Worm (Caenorhabditis elegans) whole organism, late embryonic: ENCODE data around the gene M02E1.3.

Experiments
- K09A11.1 ChIP-seq: sonication (generic microtip); optimal IDR thresholded peaks from 2 replicates; lab custom pipeline; 2017; ENCODE audit warnings: antibody characterized with exemption, mild to moderate bottlenecking, missing genetic modification characterization, missing compliant biosample characterization; ENCODE audit not compliant: insufficient read depth
- che-1 ChIP-seq: sonication (generic microtip); optimal IDR thresholded peaks from 2 replicates; lab custom pipeline; 2016; ENCODE audit warnings: mild to moderate bottlenecking, missing genetic modification characterization, missing compliant biosample characterization
- dmd-4 ChIP-seq: sonication (generic microtip); optimal IDR thresholded peaks from 2 replicates; lab custom pipeline; 2016; ENCODE audit warnings: borderline replicate concordance, missing genetic modification characterization, missing compliant biosample characterization
- fax-1 ChIP-seq: sonication (generic microtip); optimal IDR thresholded peaks from 2 replicates; lab custom pipeline; 2016; ENCODE audit warnings: missing genotype, missing genetic modification characterization, missing compliant biosample characterization
- lin-11 ChIP-seq: fragments of 200-800 bp; sonication (Bioruptor generic); optimal IDR thresholded peaks from 2 replicates; lab custom pipeline; 2018; ENCODE audit warnings: mild to moderate bottlenecking, missing genetic modification characterization, missing compliant biosample characterization
- nfya-1 ChIP-seq: sonication (generic microtip); optimal IDR thresholded peaks from 2 replicates; lab custom pipeline; 2017; ENCODE audit warnings: missing genetic modification characterization, mild to moderate bottlenecking, missing compliant biosample characterization, antibody characterized with exemption, moderate library complexity
- nhr-11 ChIP-seq: fragments of 150-350 bp; optimal IDR thresholded peaks from 2 replicates; lab custom pipeline; 2014; ENCODE audit warnings: missing biosample characterization, missing genetic modification characterization
- odd-2 ChIP-seq: sonication (generic microtip); optimal IDR thresholded peaks from 2 replicates; lab custom pipeline; 2017; ENCODE audit warnings: antibody characterized with exemption, mild to moderate bottlenecking, missing genetic modification characterization, missing compliant biosample characterization
- pha-2 ChIP-seq: sonication (generic microtip); optimal IDR thresholded peaks from 2 replicates; lab custom pipeline; 2017; ENCODE audit warnings: mild to moderate bottlenecking, missing genetic modification characterization, missing compliant biosample characterization
- pha-4 ChIP-seq: fragments of 150-350 bp; optimal IDR thresholded peaks from 2 replicates; lab custom pipeline; 2018; ENCODE audit warnings: missing biosample characterization, missing genetic modification reagents, missing genetic modification characterization
- tbx-7 ChIP-seq: sonication (generic microtip); optimal IDR thresholded peaks from 2 replicates; lab custom pipeline; 2016; ENCODE audit warnings: missing genotype, missing genetic modification characterization, missing compliant biosample characterization
- ttx-3 ChIP-seq: sonication (generic microtip); optimal IDR thresholded peaks from 2 replicates; lab custom pipeline; 2016; ENCODE audit warnings: missing genetic modification reagents, missing genetic modification characterization, missing compliant biosample characterization
- unc-86 ChIP-seq: sonication (generic microtip); optimal IDR thresholded peaks from 2 replicates; lab custom pipeline; 2016; ENCODE audit warnings: missing genetic modification characterization, missing compliant biosample characterization

ce11 chrX:325597-326161 is 3.4 kb downstream of the M02E1.3 start, which contains the start of gene M02E1.1:
- TF ChIP-seq fax-1 (tag; lab: Kevin White, UChicago) (no peak), pha-4 (tag; lab: Kevin White, UChicago) (no peak), che-1 (tag; lab: Kevin White, UChicago) (no peak), ttx-3 (tag; lab: Kevin White, UChicago) (no peak), nfya-1 (tag; lab: Kevin White, UChicago) (no peak), lin-11 (tag; lab: Kevin White, UChicago) (no peak), unc-86 (no peak), dmd-4 (tag; lab: Kevin White, UChicago) (no peak), tbx-7 (tag; lab: Kevin White, UChicago) (no peak), odd-2 (tag; lab: Kevin White, UChicago) (no peak), nhr-11 (no peak), pha-2 (tag; lab: Kevin White, UChicago) (no peak), K09A11.1 (no peak)
